Worm (Caenorhabditis elegans): ENCODE measurements around the gene srd-59.

- no peak for TF ChIP-seq nhr-28 (tag; optimal IDR thresholded peaks at IDR 0.05)
- TF ChIP-seq jun-1 (tag; optimal IDR thresholded peaks at IDR 0.05) = no peak
- TF ChIP-seq lin-13 (GFP tag; optimal IDR thresholded peaks at IDR 0.05) = no peak
These were observed 19.4 kb upstream of the srd-59 start for ce11 chrII:7186117-7186516.
